Worm (Caenorhabditis elegans) whole organism, midembryonic: ENCODE results near the gene F13B12.6.

Experiments
- flt-1 ChIP-seq: fragments of 200-800 bp; sonication (Bioruptor generic); IDR thresholded peaks from 2 replicates; pipeline ENCODE4 v1.3.6; 2022; ENCODE audit warnings: missing genetic modification characterization, missing compliant biosample characterization
- klf-2 ChIP-seq: fragments of 200-800 bp; sonication (Bioruptor generic); conservative IDR thresholded peaks from 2 replicates; pipeline ENCODE4 v1.3.6; 2022; ENCODE audit warnings: missing genetic modification reagents, missing genetic modification characterization, missing compliant biosample characterization

DNA sequence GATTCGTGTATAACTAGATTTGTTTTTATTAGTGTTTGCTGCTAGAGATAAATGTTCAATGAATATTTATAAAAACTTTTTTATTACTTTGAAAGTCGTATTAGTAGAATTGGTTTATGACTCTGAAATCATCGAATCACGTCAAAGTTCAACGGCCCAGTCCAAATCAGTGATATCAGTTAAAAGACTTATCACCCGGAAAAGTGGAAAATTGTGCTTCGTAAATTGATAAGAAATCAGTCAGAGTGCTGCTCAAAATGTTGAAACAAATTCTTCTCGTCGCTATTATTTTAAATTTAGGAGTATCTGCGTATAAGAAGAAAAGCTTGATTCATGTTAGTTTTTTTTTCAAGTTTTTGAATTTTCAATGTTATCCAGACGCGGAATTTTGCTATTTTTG lies 29.4 kb downstream of the F13B12.6 start, which contains the start of gene R10H10.3:
- TF ChIP-seq flt-1 (GFP tag; lab: Robert Waterston, UW) (no peak), klf-2 (no peak)
